Worm (Caenorhabditis elegans) whole organism, L1 larva: ENCODE data around the gene srxa-13.

ENCODE experiments used
- C34B4.2 ChIP-seq: sonication (generic microtip); optimal IDR thresholded peaks from 2 replicates; lab custom pipeline; 2017; ENCODE audit warnings: mild to moderate bottlenecking, missing genetic modification characterization, missing compliant biosample characterization
- F16B12.6 ChIP-seq: fragments of 150-350 bp; optimal IDR thresholded peaks from 2 replicates; lab custom pipeline; 2014; ENCODE audit warnings: missing biosample characterization, missing genetic modification characterization
- alr-1 ChIP-seq: fragments of 200-800 bp; sonication (Bioruptor generic); optimal IDR thresholded peaks from 2 replicates; lab custom pipeline; 2018; ENCODE audit warnings: borderline replicate concordance, mild to moderate bottlenecking, missing genetic modification characterization, missing compliant biosample characterization
- ama-1 ChIP-seq: fragments of 150-350 bp; optimal IDR thresholded peaks from 2 replicates; lab custom pipeline; 2014
- blmp-1 ChIP-seq: fragments of 150-350 bp; optimal IDR thresholded peaks from 2 replicates; lab custom pipeline; 2014; ENCODE audit warnings: missing biosample characterization, missing genetic modification characterization
- ceh-8 ChIP-seq: fragments of 200-800 bp; sonication (Bioruptor generic); optimal IDR thresholded peaks from 2 replicates; lab custom pipeline; 2018; ENCODE audit warnings: mild to moderate bottlenecking, missing genetic modification characterization, moderate library complexity, missing compliant biosample characterization
- ceh-90 ChIP-seq: sonication (generic microtip); optimal IDR thresholded peaks from 2 replicates; lab custom pipeline; 2016; ENCODE audit warnings: missing genetic modification characterization, missing compliant biosample characterization
- ces-1 ChIP-seq: fragments of 150-350 bp; optimal IDR thresholded peaks from 2 replicates; lab custom pipeline; 2014; ENCODE audit warnings: missing biosample characterization, missing genetic modification reagents, missing genetic modification characterization
- dsc-1 ChIP-seq: sonication (generic microtip); optimal IDR thresholded peaks from 2 replicates; lab custom pipeline; 2016; ENCODE audit warnings: mild to moderate bottlenecking, missing genetic modification characterization, missing compliant biosample characterization
- efl-1 ChIP-seq, 4 experiments: fragments of 150-350 bp; optimal IDR thresholded peaks in 3 of 4; peaks in 1 of 4; 1 replicate in 1 of 4; 2 replicates in 3 of 4; lab custom pipeline; 2014; ENCODE audit warnings: missing biosample characterization in 2 of 4, missing genetic modification characterization in 2 of 4, missing genetic modification reagents in 2 of 4
- efl-3 ChIP-seq: fragments of 200-800 bp; sonication (Bioruptor generic); optimal IDR thresholded peaks from 2 replicates; lab custom pipeline; 2018; ENCODE audit warnings: mild to moderate bottlenecking, missing genetic modification characterization, missing compliant biosample characterization
- egl-13 ChIP-seq: sonication (generic microtip); optimal IDR thresholded peaks from 2 replicates; lab custom pipeline; 2016; ENCODE audit warnings: missing genotype, missing genetic modification reagents, missing genetic modification characterization, missing compliant biosample characterization
- egl-27 ChIP-seq, 2 experiments: fragments of 150-350 bp in 1 of 2; sonication (generic microtip); optimal IDR thresholded peaks; 3 replicates each; lab custom pipeline; 2017 to 2018; ENCODE audit warnings: missing biosample characterization in 2 of 2, missing genetic modification characterization in 2 of 2, missing genetic modification reagents in 2 of 2
- elt-2 ChIP-seq: sonication (generic microtip); optimal IDR thresholded peaks from 2 replicates; lab custom pipeline; 2016; ENCODE audit warnings: missing genetic modification characterization, mild to moderate bottlenecking, inconsistent platforms, missing compliant biosample characterization, missing genetic modification reagents
- fkh-4 ChIP-seq: sonication (generic microtip); optimal IDR thresholded peaks from 2 replicates; lab custom pipeline; 2016; ENCODE audit warnings: missing compliant biosample characterization, missing genetic modification characterization, borderline replicate concordance
- hlh-4 ChIP-seq: sonication (generic microtip); optimal IDR thresholded peaks from 2 replicates; lab custom pipeline; 2016; ENCODE audit warnings: mild to moderate bottlenecking, missing genetic modification characterization, missing compliant biosample characterization
- jun-1 ChIP-seq: fragments of 150-350 bp; optimal IDR thresholded peaks from 2 replicates; lab custom pipeline; 2014; ENCODE audit warnings: missing biosample characterization, missing genetic modification reagents, missing genetic modification characterization
- lin-14 ChIP-seq: fragments of 200-800 bp; sonication (Bioruptor generic); optimal IDR thresholded peaks from 2 replicates; lab custom pipeline; 2018; ENCODE audit warnings: mild to moderate bottlenecking, missing genetic modification characterization, moderate library complexity, missing compliant biosample characterization
- lin-35 ChIP-seq, 2 experiments: fragments of 150-350 bp; optimal IDR thresholded peaks; 2 replicates each; lab custom pipeline; 2014; ENCODE audit warnings: missing biosample characterization in 2 of 2, missing genetic modification characterization in 2 of 2, missing genetic modification reagents in 2 of 2
- mdl-1 ChIP-seq, 2 experiments: fragments of 150-350 bp; optimal IDR thresholded peaks; 2 replicates each; lab custom pipeline; 2014 to 2017; ENCODE audit warnings: missing biosample characterization in 2 of 2, missing genetic modification characterization in 2 of 2, inconsistent platforms in 1 of 2
- nhr-19 ChIP-seq: fragments of 200-800 bp; sonication (Bioruptor generic); conservative IDR thresholded peaks from 2 replicates; pipeline ENCODE4 v1.3.6; 2022; ENCODE audit warnings: missing genetic modification characterization, missing compliant biosample characterization
- nhr-28 ChIP-seq: fragments of 150-350 bp; optimal IDR thresholded peaks from 2 replicates; lab custom pipeline; 2014; ENCODE audit warnings: missing biosample characterization, missing genetic modification characterization
- nhr-76 ChIP-seq: sonication (generic microtip); optimal IDR thresholded peaks from 2 replicates; lab custom pipeline; 2017; ENCODE audit warnings: missing biosample characterization, missing genetic modification characterization
- nhr-90 ChIP-seq: sonication (generic microtip); optimal IDR thresholded peaks from 2 replicates; lab custom pipeline; 2016; ENCODE audit warnings: mild to moderate bottlenecking, missing genetic modification characterization, missing compliant biosample characterization; ENCODE audit not compliant: poor library complexity
- pax-3 ChIP-seq: fragments of 200-800 bp; sonication (Bioruptor generic); optimal IDR thresholded peaks from 2 replicates; lab custom pipeline; 2018; ENCODE audit warnings: mild to moderate bottlenecking, missing genetic modification characterization, moderate library complexity, missing compliant biosample characterization
- pqm-1 ChIP-seq: sonication (generic microtip); optimal IDR thresholded peaks from 3 replicates; lab custom pipeline; 2017; ENCODE audit warnings: missing biosample characterization, missing genetic modification characterization
- skn-1 ChIP-seq: fragments of 150-350 bp; optimal IDR thresholded peaks from 2 replicates; lab custom pipeline; 2014; ENCODE audit warnings: missing biosample characterization, missing genetic modification characterization
- snu-23 ChIP-seq: sonication (generic microtip); optimal IDR thresholded peaks from 2 replicates; lab custom pipeline; 2016; ENCODE audit warnings: missing genetic modification characterization, missing compliant biosample characterization
- sptf-1 ChIP-seq: fragments of 150-350 bp; optimal IDR thresholded peaks from 2 replicates; lab custom pipeline; 2014; ENCODE audit warnings: missing biosample characterization, missing genetic modification characterization
- unc-30 ChIP-seq: sonication (generic microtip); optimal IDR thresholded peaks from 2 replicates; lab custom pipeline; 2017; ENCODE audit warnings: missing biosample characterization, missing genetic modification characterization
- unc-98 ChIP-seq: fragments of 200-800 bp; sonication (Bioruptor generic); IDR thresholded peaks from 2 replicates; pipeline ENCODE4 v1.3.6; 2022; ENCODE audit warnings: missing genetic modification characterization, missing compliant biosample characterization
- vab-15 ChIP-seq: sonication (generic microtip); optimal IDR thresholded peaks from 2 replicates; lab custom pipeline; 2017; ENCODE audit warnings: missing genotype, mild to moderate bottlenecking, missing genetic modification characterization, missing compliant biosample characterization
- zag-1 ChIP-seq: fragments of 150-350 bp; optimal IDR thresholded peaks from 2 replicates; lab custom pipeline; 2014; ENCODE audit warnings: missing biosample characterization, missing genetic modification characterization
- ztf-11 ChIP-seq, 2 experiments: sonication (generic microtip); optimal IDR thresholded peaks; 2 replicates each; lab custom pipeline; 2016 to 2017; ENCODE audit warnings: missing genetic modification characterization in 2 of 2, missing biosample characterization in 1 of 2, missing compliant biosample characterization in 1 of 2
- ztf-4 ChIP-seq: fragments of 150-350 bp; optimal IDR thresholded peaks from 2 replicates; lab custom pipeline; 2014; ENCODE audit warnings: missing biosample characterization, missing genetic modification characterization

Gene srxa-13

DNA sequence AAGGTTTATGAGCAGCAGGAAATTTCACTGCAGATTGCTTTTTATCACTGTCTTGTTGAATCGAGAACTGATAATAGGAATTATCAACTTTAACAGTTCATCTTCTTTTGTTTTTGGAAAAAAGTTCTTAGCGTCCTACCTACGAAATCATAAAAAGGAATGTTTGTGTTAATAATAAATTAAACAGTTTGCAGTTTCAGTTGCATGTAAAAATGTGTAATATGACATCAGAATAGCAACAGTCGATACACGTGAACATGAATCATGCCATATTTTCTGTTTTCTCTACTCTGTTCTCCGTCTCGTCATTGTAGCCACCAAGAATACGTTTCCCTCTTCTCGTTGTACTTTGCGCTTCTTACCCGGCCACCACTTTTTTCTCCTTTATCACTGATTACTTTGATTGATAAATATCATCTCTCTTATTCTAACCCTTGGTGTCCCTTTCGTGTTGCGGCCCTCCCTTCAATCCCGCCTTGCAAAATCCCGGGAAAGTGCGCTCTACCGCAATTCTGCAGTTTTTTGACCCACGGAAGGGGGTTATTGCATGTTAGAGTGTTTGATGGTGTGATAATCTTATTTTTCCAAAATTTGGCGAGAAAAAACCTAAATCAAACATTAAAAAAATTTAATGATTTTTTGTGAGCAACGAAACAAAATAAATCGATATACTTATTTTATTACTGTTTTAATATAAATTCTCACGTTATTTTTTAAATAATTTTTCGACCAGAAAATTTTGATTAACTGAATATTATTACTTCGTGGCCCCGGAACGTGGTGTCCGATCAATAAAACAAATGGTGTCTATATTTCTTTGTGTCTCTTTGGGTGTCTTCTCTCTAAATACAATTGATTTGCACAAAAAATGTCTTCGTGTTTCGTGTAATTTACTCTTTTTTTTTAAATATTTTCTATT, 36.9 kb upstream of the srxa-13 start, which contains the start of gene sptl-3 (continued):
- TF ChIP-seq egl-13 (tag; lab: Kevin White, UChicago) = no peak
- peak; percentile 48 for TF ChIP-seq skn-1 (tag; lab: Kevin White, UChicago)
- TF ChIP-seq lin-35 (GFP tag; optimal IDR thresholded peaks at IDR 0.05; lab: Kevin White, UChicago) = peak; percentile 23 to 57
- no peak for TF ChIP-seq ceh-8 (GFP tag; lab: Kevin White, UChicago)
- TF ChIP-seq sptf-1 (tag; lab: Kevin White, UChicago) = no peak
- peak; percentile 77 for TF ChIP-seq elt-2 (tag; lab: Kevin White, UChicago)
- TF ChIP-seq egl-27 (tag; optimal IDR thresholded peaks at IDR 0.05; lab: Kevin White, UChicago) = no peak
- TF ChIP-seq unc-30 (tag; lab: Kevin White, UChicago) = no peak
- TF ChIP-seq jun-1 (tag; lab: Kevin White, UChicago) = no peak
- TF ChIP-seq ceh-90 (tag; lab: Kevin White, UChicago) = no peak
- peak; percentile 4 to 22 for TF ChIP-seq efl-1 (optimal IDR thresholded peaks at IDR 0.05; lab: Kevin White, UChicago)
- TF ChIP-seq efl-1 (GFP tag; optimal IDR thresholded peaks at IDR 0.05 in 1 of 2; lab: Kevin White, UChicago) = peak; percentile 10 to 88

DNA sequence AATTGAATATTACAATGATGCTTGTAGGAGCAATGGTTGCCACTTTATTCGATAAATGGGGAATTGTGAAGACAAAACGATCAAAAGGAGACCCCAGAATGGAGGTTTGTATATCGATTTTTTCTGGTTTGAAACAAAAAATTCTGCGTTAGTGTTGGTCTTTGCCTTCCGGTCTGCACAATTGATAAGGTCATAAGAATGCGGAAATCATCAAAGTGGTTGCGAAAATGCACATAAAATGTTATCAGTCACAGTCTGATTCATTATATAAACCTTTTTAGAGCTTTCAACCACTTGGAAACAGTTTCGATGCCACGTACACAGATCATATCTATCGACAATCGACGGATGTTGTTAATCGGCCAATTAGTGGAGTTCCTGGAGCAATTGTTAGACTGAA, 36.0 kb upstream of the srxa-13 start:
- TF ChIP-seq C34B4.2 (tag; lab: Kevin White, UChicago) = no peak
- TF ChIP-seq elt-2 (tag; lab: Kevin White, UChicago) = peak; percentile 85
- peak; percentile 9 for TF ChIP-seq jun-1 (tag; lab: Kevin White, UChicago)
- peak in 1 of 2 experiments; percentile 48 for TF ChIP-seq lin-35 (GFP tag; optimal IDR thresholded peaks at IDR 0.05; lab: Kevin White, UChicago)
- TF ChIP-seq pqm-1 (tag; lab: Kevin White, UChicago) = peak; percentile 93
- TF ChIP-seq ceh-8 (GFP tag; lab: Kevin White, UChicago) = no peak

DNA sequence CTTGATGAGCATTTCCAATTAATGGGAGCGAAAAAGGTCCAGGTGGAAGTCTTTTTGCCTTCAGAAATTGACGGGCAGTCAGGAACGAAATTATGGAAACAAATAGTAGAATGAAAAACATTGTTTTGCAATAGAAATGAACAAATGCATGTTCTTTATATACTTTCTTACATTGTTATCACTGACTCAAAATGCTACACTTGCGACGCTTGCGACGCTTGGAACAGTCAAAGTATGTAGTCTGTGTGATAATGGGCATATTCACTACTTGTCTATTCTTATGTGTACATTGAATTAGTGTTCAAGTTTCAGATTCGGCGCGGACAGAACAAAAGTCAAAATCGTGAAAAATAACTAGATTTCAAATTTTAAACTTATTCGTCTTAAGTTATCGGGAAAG, 31.2 kb upstream of the srxa-13 start, which contains the start of gene cyp-35C1:
TSS of gene cyp-35C1 (minus strand) at position 132 of the 400 bp plus-strand sequence.
- TF ChIP-seq nhr-90 (no peak), jun-1 (tag; lab: Kevin White, UChicago) (no peak), efl-3 (GFP tag; lab: Kevin White, UChicago) (no peak), elt-2 (tag; lab: Kevin White, UChicago) (peak; percentile 2), lin-14 (GFP tag; lab: Kevin White, UChicago) (no peak), ztf-4 (tag; lab: Kevin White, UChicago) (no peak), ama-1 (lab: Kevin White, UChicago) (no peak), blmp-1 (tag; lab: Kevin White, UChicago) (no peak)

DNA sequence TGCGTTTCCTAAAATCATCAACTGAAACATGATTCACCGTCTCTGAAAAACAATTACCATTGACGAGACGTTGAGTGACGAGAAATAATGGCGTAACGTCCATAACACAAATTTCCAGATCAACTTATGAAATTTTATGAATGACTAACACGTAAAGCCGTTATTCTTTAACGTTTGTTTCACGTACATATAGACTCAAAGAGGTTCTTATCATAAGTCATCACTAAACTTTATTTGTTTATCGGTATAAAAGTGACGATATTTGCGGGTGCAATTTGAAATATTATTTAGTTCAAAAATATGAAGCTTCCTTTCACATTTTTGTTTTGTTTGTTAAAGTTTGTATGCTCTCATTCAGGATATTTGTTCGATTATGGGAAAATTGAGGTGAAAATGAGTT, 30.4 kb upstream of the srxa-13 start, which contains the start of gene oac-3:
TSS of gene oac-3 (plus strand) at position 301 of the 400 bp plus-strand sequence.
- no peak for TF ChIP-seq sptf-1 (tag; lab: Kevin White, UChicago)
- TF ChIP-seq snu-23 (GFP tag; lab: Kevin White, UChicago) = no peak
- TF ChIP-seq vab-15 = no peak
- no peak for TF ChIP-seq alr-1 (tag; lab: Kevin White, UChicago)
- TF ChIP-seq pax-3 (tag; lab: Kevin White, UChicago) = no peak
- no peak for TF ChIP-seq hlh-4 (tag; lab: Kevin White, UChicago)
- TF ChIP-seq zag-1 (tag; lab: Kevin White, UChicago) = no peak
- no peak for TF ChIP-seq unc-98 (GFP tag; lab: Robert Waterston, UW)
- TF ChIP-seq efl-3 (GFP tag; lab: Kevin White, UChicago) = no peak
- TF ChIP-seq, all 84 proteins: peak for 0

DNA sequence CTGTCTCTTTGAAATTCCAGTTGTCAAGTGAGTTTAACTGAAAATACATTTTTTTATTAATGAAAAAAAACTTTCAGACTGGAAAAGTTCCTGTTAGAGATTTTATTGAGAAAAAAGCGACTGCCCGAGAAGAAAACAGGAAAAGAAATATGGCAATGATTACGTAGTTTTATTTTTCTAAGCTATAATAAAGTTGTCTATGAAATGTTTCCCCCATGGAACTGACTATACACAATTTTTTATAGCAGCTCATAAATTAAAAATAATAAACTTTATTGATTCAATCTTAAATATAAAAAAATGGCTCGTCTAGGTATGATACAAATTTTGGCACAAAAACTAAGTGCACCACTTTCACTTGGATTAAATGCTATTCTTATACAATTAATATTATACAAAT, 27.1 kb upstream of the srxa-13 start, which contains the start of gene C06B3.1:
TSS of gene C06B3.1 (plus strand) at position 301 of the 400 bp plus-strand sequence.
- TF ChIP-seq dsc-1 (tag; lab: Kevin White, UChicago) (no peak), nhr-76 (no peak), fkh-4 (tag; lab: Kevin White, UChicago) (no peak), snu-23 (GFP tag; lab: Kevin White, UChicago) (no peak), nhr-19 (GFP tag; lab: Robert Waterston, UW) (no peak), egl-27 (tag; optimal IDR thresholded peaks at IDR 0.05; lab: Kevin White, UChicago) (no peak), ztf-11 (tag; optimal IDR thresholded peaks at IDR 0.05; lab: Kevin White, UChicago) (no peak), mdl-1 (tag; optimal IDR thresholded peaks at IDR 0.05; lab: Kevin White, UChicago) (no peak), F16B12.6 (tag; lab: Kevin White, UChicago) (no peak), ces-1 (GFP tag; lab: Kevin White, UChicago) (no peak), nhr-28 (tag; lab: Kevin White, UChicago) (no peak), zag-1 (tag; lab: Kevin White, UChicago) (no peak)
